Fruit fly (Drosophila melanogaster) whole organism, embryonic: ENCODE results near the gene Rpn9.

Source experiments
- Abd-B ChIP-seq: fragments of 200-800 bp; sonication (Bioruptor generic); optimal IDR thresholded peaks from 2 replicates; lab custom pipeline; 2018; ENCODE audit warnings: missing biosample characterization, mild to moderate bottlenecking, missing genetic modification characterization, moderate library complexity
- Antp ChIP-seq: fragments of 200-800 bp; sonication (Bioruptor generic); optimal IDR thresholded peaks from 3 replicates; lab custom pipeline; 2016; ENCODE audit warnings: missing biosample characterization, missing genetic modification characterization
- Atf6 ChIP-seq: fragments of 200-800 bp; sonication (Bioruptor generic); IDR thresholded peaks from 2 replicates; pipeline ENCODE4 v1.3.6; 2022; ENCODE audit warnings: missing biosample characterization, missing genetic modification characterization
- B-H2 ChIP-seq: fragments of 200-800 bp; sonication (Bioruptor generic); optimal IDR thresholded peaks from 2 replicates; lab custom pipeline; 2018; ENCODE audit warnings: missing biosample characterization, mild to moderate bottlenecking, missing genetic modification characterization
- CG10274 ChIP-seq: fragments of 200-800 bp; sonication (Bioruptor generic); optimal IDR thresholded peaks from 3 replicates; lab custom pipeline; 2017; ENCODE audit warnings: missing biosample characterization, mild to moderate bottlenecking, missing genetic modification characterization
- CG10462 ChIP-seq: fragments of 200-800 bp; sonication (Bioruptor generic); optimal IDR thresholded peaks from 2 replicates; lab custom pipeline; 2016; ENCODE audit warnings: missing biosample characterization, missing genetic modification characterization
- CG10959 ChIP-seq: fragments of 200-800 bp; sonication (Bioruptor generic); IDR thresholded peaks from 2 replicates; pipeline ENCODE4 v1.3.6; 2022; ENCODE audit warnings: missing biosample characterization, missing genetic modification characterization
- CG12104 ChIP-seq: fragments of 200-800 bp; sonication (Bioruptor generic); optimal IDR thresholded peaks from 3 replicates; lab custom pipeline; 2016; ENCODE audit warnings: missing biosample characterization, missing genetic modification characterization
- CG12299 ChIP-seq: fragments of 200-800 bp; sonication (Bioruptor generic); optimal IDR thresholded peaks from 2 replicates; lab custom pipeline; 2018; ENCODE audit warnings: missing biosample characterization, mild to moderate bottlenecking, missing genetic modification characterization
- CG13287 ChIP-seq: fragments of 200-800 bp; sonication (Bioruptor generic); IDR thresholded peaks from 2 replicates; pipeline ENCODE4 v1.3.6; 2022; ENCODE audit warnings: missing biosample characterization, missing genetic modification characterization; ENCODE audit not compliant: partially characterized antibody
- CG15514 ChIP-seq: fragments of 200-800 bp; sonication (Bioruptor generic); optimal IDR thresholded peaks from 3 replicates; lab custom pipeline; 2017; ENCODE audit warnings: missing biosample characterization, missing genetic modification characterization, mild to moderate bottlenecking, moderate library complexity, missing genetic modification reagents
- CG16779 ChIP-seq: fragments of 200-800 bp; sonication (Bioruptor generic); IDR thresholded peaks from 2 replicates; pipeline ENCODE4 v1.3.6; 2022; ENCODE audit warnings: missing biosample characterization, missing genetic modification characterization
- CG17186 ChIP-seq: fragments of 200-800 bp; sonication (Bioruptor generic); optimal IDR thresholded peaks from 3 replicates; lab custom pipeline; 2017; ENCODE audit warnings: missing biosample characterization, missing genetic modification reagents, missing genetic modification characterization
- CG17912 ChIP-seq: fragments of 200-800 bp; sonication (Bioruptor generic); optimal IDR thresholded peaks from 2 replicates; lab custom pipeline; 2018; ENCODE audit warnings: missing biosample characterization, mild to moderate bottlenecking, missing genetic modification characterization
- CG18262 ChIP-seq: fragments of 200-800 bp; optimal IDR thresholded peaks from 3 replicates; lab custom pipeline; 2019; ENCODE audit warnings: missing biosample characterization, mild to moderate bottlenecking, missing genetic modification characterization, moderate library complexity
- CG1832 ChIP-seq: fragments of 200-800 bp; sonication (Bioruptor generic); optimal IDR thresholded peaks from 2 replicates; lab custom pipeline; 2017; ENCODE audit warnings: missing biosample characterization, mild to moderate bottlenecking, missing genetic modification characterization, inconsistent platforms
- CG2712 ChIP-seq: fragments of 200-800 bp; optimal IDR thresholded peaks from 3 replicates; lab custom pipeline; 2019; ENCODE audit warnings: missing biosample characterization, mild to moderate bottlenecking, missing genetic modification characterization, moderate library complexity
- CG32532 ChIP-seq: fragments of 200-800 bp; sonication (Bioruptor generic); IDR thresholded peaks from 2 replicates; pipeline ENCODE4 v1.3.6; 2022; ENCODE audit warnings: missing biosample characterization, missing genetic modification characterization
- CG4707 ChIP-seq: fragments of 200-800 bp; sonication (Bioruptor generic); optimal IDR thresholded peaks from 2 replicates; lab custom pipeline; 2018; ENCODE audit warnings: missing biosample characterization, mild to moderate bottlenecking, missing genetic modification characterization, moderate library complexity
- CG4854 ChIP-seq: fragments of 200-800 bp; sonication (Bioruptor generic); optimal IDR thresholded peaks from 2 replicates; lab custom pipeline; 2016; ENCODE audit warnings: missing biosample characterization, missing genetic modification characterization, inconsistent platforms
- CG6813 ChIP-seq: fragments of 200-800 bp; sonication (Bioruptor generic); optimal IDR thresholded peaks from 2 replicates; lab custom pipeline; 2017; ENCODE audit warnings: missing biosample characterization, missing genetic modification characterization, mild to moderate bottlenecking, moderate library complexity, missing genetic modification reagents
- CG8359 ChIP-seq: fragments of 200-800 bp; sonication (Bioruptor generic); optimal IDR thresholded peaks from 2 replicates; lab custom pipeline; 2017; ENCODE audit warnings: missing biosample characterization, mild to moderate bottlenecking, missing genetic modification characterization, borderline replicate concordance
- CG9609 ChIP-seq: fragments of 200-800 bp; sonication (Bioruptor generic); optimal IDR thresholded peaks from 3 replicates; lab custom pipeline; 2016; ENCODE audit warnings: missing biosample characterization, missing genetic modification characterization
- CG9817 ChIP-seq: fragments of 200-800 bp; sonication (Bioruptor generic); optimal IDR thresholded peaks from 2 replicates; lab custom pipeline; 2018; ENCODE audit warnings: missing biosample characterization, mild to moderate bottlenecking, missing genetic modification characterization, moderate library complexity
- Gsc ChIP-seq: fragments of 200-800 bp; sonication (Bioruptor generic); IDR thresholded peaks from 2 replicates; pipeline ENCODE4 v1.3.6; 2022; ENCODE audit warnings: missing biosample characterization, missing genetic modification characterization
- HLH3B ChIP-seq: fragments of 200-800 bp; sonication (Bioruptor generic); IDR thresholded peaks from 2 replicates; pipeline ENCODE4 v1.3.6; 2022; ENCODE audit warnings: missing biosample characterization, missing genetic modification characterization
- HLH4C ChIP-seq: fragments of 200-800 bp; sonication (Bioruptor generic); IDR thresholded peaks from 3 replicates; pipeline ENCODE4 v1.3.6; 2022; ENCODE audit warnings: missing biosample characterization, missing genetic modification characterization; ENCODE audit not compliant: partially characterized antibody
- Hr39 ChIP-seq: fragments of >200 bp; optimal IDR thresholded peaks from 2 replicates; lab custom pipeline; 2017
- Jarid2 ChIP-seq: fragments of 200-800 bp; sonication (Bioruptor generic); optimal IDR thresholded peaks from 3 replicates; lab custom pipeline; 2017; ENCODE audit warnings: mild to moderate bottlenecking, missing biosample characterization, missing genetic modification reagents, missing genetic modification characterization
- Max ChIP-seq: fragments of 200-800 bp; sonication (Bioruptor generic); optimal IDR thresholded peaks from 2 replicates; lab custom pipeline; 2016; ENCODE audit warnings: missing biosample characterization, mild to moderate bottlenecking, missing genetic modification characterization
- Mrtf ChIP-seq: fragments of 200-800 bp; sonication (Bioruptor generic); IDR thresholded peaks from 3 replicates; pipeline ENCODE4 v1.3.6; 2022; ENCODE audit warnings: missing biosample characterization, missing genetic modification characterization
- Optix ChIP-seq: fragments of 200-800 bp; sonication (Bioruptor generic); IDR thresholded peaks from 3 replicates; pipeline ENCODE4 v1.3.6; 2022; ENCODE audit warnings: missing biosample characterization, missing genetic modification characterization
- Pdp1 ChIP-seq, 2 experiments: fragments of 200-800 bp; sonication (Bioruptor generic); optimal IDR thresholded peaks; 3 replicates each; lab custom pipeline; 2016; ENCODE audit warnings: missing biosample characterization in 2 of 2, missing genetic modification characterization in 2 of 2, mild to moderate bottlenecking in 1 of 2, moderate library complexity in 1 of 2
- Sin3A ChIP-seq: fragments of >200 bp; optimal IDR thresholded peaks from 2 replicates; lab custom pipeline; 2018
- Spps ChIP-seq: fragments of 200-800 bp; sonication (Bioruptor generic); optimal IDR thresholded peaks from 2 replicates; lab custom pipeline; 2018; ENCODE audit warnings: missing biosample characterization, mild to moderate bottlenecking, missing genetic modification characterization
- ab ChIP-seq: fragments of 200-800 bp; sonication (Bioruptor generic); optimal IDR thresholded peaks from 2 replicates; lab custom pipeline; 2016; ENCODE audit warnings: missing biosample characterization, missing genetic modification characterization
- cas ChIP-seq: fragments of 200-800 bp; sonication (Bioruptor generic); IDR thresholded peaks from 2 replicates; pipeline ENCODE4 v1.3.6; 2022; ENCODE audit warnings: missing biosample characterization, missing genetic modification characterization
- chn ChIP-seq: fragments of 200-800 bp; sonication (Bioruptor generic); optimal IDR thresholded peaks from 2 replicates; lab custom pipeline; 2016; ENCODE audit warnings: missing biosample characterization, missing genetic modification characterization
- gcm ChIP-seq: fragments of 200-800 bp; sonication (Bioruptor generic); optimal IDR thresholded peaks from 2 replicates; lab custom pipeline; 2019; ENCODE audit warnings: missing biosample characterization, mild to moderate bottlenecking, missing genetic modification characterization, moderate library complexity
- gem ChIP-seq: fragments of 200-800 bp; sonication (Bioruptor generic); optimal IDR thresholded peaks from 2 replicates; lab custom pipeline; 2019; ENCODE audit warnings: missing biosample characterization, mild to moderate bottlenecking, missing genetic modification characterization, moderate library complexity
- hth ChIP-seq: fragments of >200 bp; optimal IDR thresholded peaks from 2 replicates; lab custom pipeline; 2017; ENCODE audit warnings: inconsistent platforms
- lmd ChIP-seq: fragments of 200-800 bp; sonication (Bioruptor generic); IDR thresholded peaks from 2 replicates; pipeline ENCODE4 v1.3.6; 2022; ENCODE audit warnings: missing biosample characterization, missing genetic modification characterization
- maf-S ChIP-seq: fragments of 200-800 bp; sonication (Bioruptor generic); optimal IDR thresholded peaks from 2 replicates; lab custom pipeline; 2016; ENCODE audit warnings: missing biosample characterization, missing genetic modification characterization
- org-1 ChIP-seq: fragments of 200-800 bp; sonication (Bioruptor generic); optimal IDR thresholded peaks from 2 replicates; lab custom pipeline; 2017; ENCODE audit warnings: missing biosample characterization, missing genetic modification characterization
- pros ChIP-seq: fragments of 200-800 bp; sonication (Bioruptor generic); optimal IDR thresholded peaks from 3 replicates; lab custom pipeline; 2019; ENCODE audit warnings: missing biosample characterization, mild to moderate bottlenecking, missing genetic modification characterization, moderate library complexity
- salm ChIP-seq: fragments of 200-800 bp; sonication (Bioruptor generic); optimal IDR thresholded peaks from 2 replicates; lab custom pipeline; 2018; ENCODE audit warnings: missing biosample characterization, mild to moderate bottlenecking, missing genetic modification characterization
- sens ChIP-seq: fragments of 200-800 bp; sonication (Bioruptor generic); peaks from one replicate; lab custom pipeline; 2016; ENCODE audit warnings: missing biosample characterization, missing genetic modification characterization
- tx ChIP-seq: fragments of 200-800 bp; sonication (Bioruptor generic); optimal IDR thresholded peaks from 2 replicates; lab custom pipeline; 2016; ENCODE audit warnings: missing biosample characterization, missing genetic modification characterization
- vnd ChIP-seq: fragments of 200-800 bp; sonication (Bioruptor generic); IDR thresholded peaks from 3 replicates; pipeline ENCODE4 v1.3.6; 2022; ENCODE audit warnings: missing biosample characterization, missing genetic modification characterization; ENCODE audit not compliant: partially characterized antibody
- z ChIP-seq: fragments of 200-800 bp; sonication (Bioruptor generic); IDR thresholded peaks from 3 replicates; pipeline ENCODE4 v1.3.6; 2022; ENCODE audit warnings: missing biosample characterization, missing genetic modification characterization

The Rpn9 gene

DNA sequence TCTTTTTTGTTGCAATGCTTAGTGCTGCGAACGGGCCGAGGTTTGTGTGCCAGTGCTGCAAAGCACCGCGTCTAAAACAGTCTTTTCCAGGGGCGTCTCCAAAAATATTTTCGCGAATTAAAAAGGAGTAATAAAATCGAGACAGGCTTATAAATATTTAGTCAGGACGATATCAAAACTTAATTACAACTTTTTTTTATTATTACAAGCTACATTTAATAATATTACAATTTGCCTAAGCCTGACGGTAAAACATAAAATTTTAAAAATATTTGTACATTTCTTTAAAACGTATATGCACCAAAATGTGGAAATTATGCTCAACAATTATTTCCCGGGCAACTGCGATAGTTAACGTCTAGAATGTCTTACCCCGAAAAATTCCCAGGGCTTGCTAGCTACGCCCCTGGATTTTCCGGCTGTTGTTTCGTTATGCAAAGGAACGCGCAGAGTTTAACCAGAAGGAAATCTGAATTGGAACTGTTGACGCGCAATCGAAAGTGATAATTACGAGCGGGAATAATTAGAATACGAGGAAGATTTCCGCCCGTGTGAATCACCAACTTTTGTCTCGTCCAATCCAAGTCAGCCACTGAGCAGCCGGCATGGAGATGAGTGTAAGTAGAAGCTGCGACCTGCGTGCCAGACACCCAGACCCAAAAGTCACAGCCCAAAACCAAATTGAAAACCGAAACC is 24.8 kb upstream of the Rpn9 start, which contains the start of the genes PTPMT1 and Hrd3:
Gene PTPMT1, plus strand, starts transcription at position 428 of the 696 bp plus-strand sequence.
Gene Hrd3, minus strand, starts transcription at position 646 of the 696 bp plus-strand sequence.
- TF ChIP-seq CG16779 (GFP tag; lab: Robert Waterston, UW) (peak; percentile 85), CG32532 (peak; percentile 96), Pdp1 (GFP tag; optimal IDR thresholded peaks at IDR 0.05; lab: Kevin White, UChicago) (peak; percentile 99), gcm (GFP tag; lab: Kevin White, UChicago) (peak; percentile 97), CG12299 (tag; lab: Kevin White, UChicago) (peak; percentile 96), CG18262 (tag; lab: Kevin White, UChicago) (peak; percentile 99), CG13287 (peak; percentile 24; the same call in 1 of the 2 replicates), Abd-B (peak; percentile 99), CG17186 (GFP tag; lab: Kevin White, UChicago) (peak; percentile 93), pros (GFP tag; lab: Kevin White, UChicago) (peak; percentile 77), org-1 (GFP tag; lab: Kevin White, UChicago) (peak; percentile 98), CG10462 (GFP tag; lab: Kevin White, UChicago) (peak; percentile 98), CG4854 (GFP tag; lab: Kevin White, UChicago) (peak; percentile 97), Mrtf (GFP tag; lab: Robert Waterston, UW) (peak; percentile 95), CG15514 (GFP tag; lab: Kevin White, UChicago) (peak; percentile 91), lmd (GFP tag; lab: Robert Waterston, UW) (peak; percentile 98), tx (GFP tag; lab: Kevin White, UChicago) (peak; percentile 97), cas (GFP tag; lab: Robert Waterston, UW) (peak; percentile 85), Atf6 (GFP tag; lab: Robert Waterston, UW) (peak; percentile 97), Spps (tag; lab: Kevin White, UChicago) (peak; percentile 96), B-H2 (GFP tag; lab: Kevin White, UChicago) (peak; percentile 97), chn (GFP tag; lab: Kevin White, UChicago) (peak; percentile 98), ab (GFP tag; lab: Kevin White, UChicago) (peak; percentile 95), Max (GFP tag; lab: Kevin White, UChicago) (peak; percentile 99), gem (tag; lab: Kevin White, UChicago) (peak; percentile 99), z (no peak), CG4707 (GFP tag; lab: Kevin White, UChicago) (peak; percentile 89), CG9817 (tag; lab: Kevin White, UChicago) (peak; percentile 98), Optix (peak; percentile 91), CG17912 (GFP tag; lab: Kevin White, UChicago) (peak; percentile 86), maf-S (GFP tag; lab: Kevin White, UChicago) (peak; percentile 97), Sin3A (lab: Kevin White, UChicago) (peak; percentile 69), CG2712 (tag; lab: Kevin White, UChicago) (peak; percentile 99), HLH3B (peak; percentile 93), CG1832 (no peak), Jarid2 (GFP tag; lab: Kevin White, UChicago) (peak; percentile 92), hth (lab: Kevin White, UChicago) (no peak), vnd (GFP tag; lab: Robert Waterston, UW) (no peak), Antp (GFP tag; lab: Kevin White, UChicago) (peak; percentile 96), CG6813 (peak; percentile 96), Gsc (GFP tag; lab: Robert Waterston, UW) (peak; percentile 90), CG12104 (GFP tag; lab: Kevin White, UChicago) (peak; percentile 99), CG8359 (GFP tag; lab: Kevin White, UChicago) (peak; percentile 93), sens (peak; percentile 100), CG10959 (GFP tag; lab: Robert Waterston, UW) (peak; percentile 92), CG9609 (GFP tag; lab: Kevin White, UChicago) (peak; percentile 96), Hr39 (lab: Kevin White, UChicago) (no peak), CG10274 (GFP tag; lab: Kevin White, UChicago) (peak; percentile 94), HLH4C (GFP tag; lab: Robert Waterston, UW) (no peak), salm (peak; percentile 95)
